Fruit fly (Drosophila melanogaster): ENCODE data around the gene CG17104.

DNA sequence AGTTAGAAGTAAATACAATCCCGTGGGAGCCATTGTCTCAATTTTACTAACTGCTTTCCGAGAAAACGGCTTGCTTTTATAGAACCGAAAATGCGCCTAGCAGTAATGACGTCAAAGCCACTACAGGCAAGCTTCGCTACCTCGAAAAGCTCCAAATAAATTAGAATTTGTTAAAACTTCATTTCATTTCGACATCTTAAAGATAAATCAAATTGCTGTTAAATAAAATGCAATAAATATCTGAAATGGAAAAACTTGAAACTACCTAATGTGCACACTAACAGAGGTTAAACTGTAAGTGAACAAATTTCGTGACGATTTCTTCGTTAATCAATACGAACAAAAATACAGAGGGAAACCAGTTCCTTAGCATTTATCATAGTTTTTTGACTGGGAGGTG lies 21.0 kb downstream of the CG17104 start, which contains the start of gene CG7300:
- TF ChIP-seq Pif1B (GFP tag; optimal IDR thresholded peaks at IDR 0.05) (no peak), Pif1A (GFP tag; optimal IDR thresholded peaks at IDR 0.05) (no peak), EcR (GFP tag; optimal IDR thresholded peaks at IDR 0.05) (no peak), CG9948 (tag; optimal IDR thresholded peaks at IDR 0.05) (no peak), CG8159 (tag; optimal IDR thresholded peaks at IDR 0.05) (no peak), CG13204 (GFP tag; optimal IDR thresholded peaks at IDR 0.05) (no peak)
